Fruit fly (Drosophila melanogaster) S2 (cell line): ENCODE data around the gene Wdr62.

ENCODE experiments used
- CG8478 ChIP-seq: fragments of >200 bp; optimal IDR thresholded peaks from 2 replicates; lab custom pipeline; 2018
- CTCF ChIP-seq, 2 experiments: fragments of >200 bp; optimal IDR thresholded peaks; 2 replicates each; lab custom pipeline; 2018

The Wdr62 gene

DNA sequence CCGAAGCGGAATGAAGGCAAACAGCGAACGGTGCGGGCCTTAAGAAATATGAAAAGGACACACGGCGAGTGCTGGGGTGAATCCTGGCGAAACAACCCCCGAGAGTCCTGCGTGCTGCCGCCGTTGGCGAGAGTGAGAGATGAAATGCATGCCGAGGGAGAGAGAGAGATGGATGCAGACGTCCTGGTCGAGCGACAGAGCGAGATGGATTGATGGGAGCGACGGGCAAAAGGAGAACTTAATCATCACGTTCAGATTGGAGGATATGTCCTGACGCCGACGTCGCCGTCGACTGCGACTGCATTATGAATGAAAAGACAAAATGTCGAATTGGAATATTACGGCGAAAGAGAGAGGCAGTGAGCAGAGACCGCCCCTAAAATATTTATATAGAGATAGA, 70.1 kb downstream of the Wdr62 start:
- peak; percentile 20 to 24 for TF ChIP-seq CTCF (optimal IDR thresholded peaks at IDR 0.05; lab: Kevin White, UChicago)
- TF ChIP-seq CG8478 (lab: Kevin White, UChicago), result no peak

dm6 chr2L:1959420-1959819, 75.0 kb downstream of the Wdr62 start:
- TF ChIP-seq CG8478 (lab: Kevin White, UChicago), result no peak
- no peak for TF ChIP-seq CTCF (optimal IDR thresholded peaks at IDR 0.05; lab: Kevin White, UChicago)

dm6 chr2L:1960056-1960455, 75.6 kb downstream of the Wdr62 start:
- TF ChIP-seq CTCF (optimal IDR thresholded peaks at IDR 0.05; lab: Kevin White, UChicago), result no peak
- TF ChIP-seq CG8478 (lab: Kevin White, UChicago), result no peak

- TF ChIP-seq CG8478 (lab: Kevin White, UChicago) (no peak), CTCF (optimal IDR thresholded peaks at IDR 0.05; lab: Kevin White, UChicago) (no peak)
Observed at dm6 chr2L:1961932-1962496, 77.6 kb downstream of the Wdr62 start.

DNA sequence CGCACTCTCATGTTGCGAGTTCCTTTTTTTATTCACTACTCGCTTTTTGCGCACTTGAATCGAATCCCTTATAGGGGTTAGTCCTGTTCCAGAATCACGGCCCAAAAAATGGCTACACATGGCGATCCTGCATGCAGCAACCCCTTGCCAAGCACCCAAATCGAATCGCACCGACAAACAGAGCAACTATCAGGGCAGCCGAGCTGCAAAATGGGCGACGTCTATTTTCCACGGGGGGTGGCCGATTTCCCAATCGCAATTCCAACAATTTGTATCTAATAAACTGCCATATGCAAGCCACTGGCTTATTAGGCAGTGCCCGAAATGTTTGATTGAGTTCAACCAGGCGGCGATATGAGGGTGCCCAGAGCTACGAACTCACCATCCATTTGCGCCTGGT, 82.9 kb downstream of the Wdr62 start:
- TF ChIP-seq CTCF (optimal IDR thresholded peaks at IDR 0.05; lab: Kevin White, UChicago) (no peak), CG8478 (lab: Kevin White, UChicago) (no peak)

DNA sequence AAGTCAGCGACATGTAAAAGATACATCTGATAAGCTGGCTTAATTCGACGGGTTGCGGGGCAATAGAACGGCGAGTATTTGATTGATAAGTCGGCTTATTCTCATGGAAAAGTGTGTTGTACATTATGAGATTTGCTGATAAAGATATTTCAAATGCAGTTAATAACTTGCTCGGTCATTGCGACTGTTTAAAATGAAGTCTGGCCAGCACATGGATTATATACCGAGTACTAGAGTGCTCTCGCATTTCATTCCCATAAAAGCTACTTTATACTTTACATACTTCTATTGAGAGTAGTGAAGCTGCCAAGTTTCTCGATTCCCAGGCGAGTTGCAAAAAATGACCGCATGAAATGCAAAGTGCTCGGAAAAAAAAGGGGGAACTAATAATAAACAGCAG, 83.4 kb downstream of the Wdr62 start:
- TF ChIP-seq CTCF (optimal IDR thresholded peaks at IDR 0.05; lab: Kevin White, UChicago) (no peak), CG8478 (lab: Kevin White, UChicago) (no peak)

dm6 chr2L:1970312-1970929, 86.0 kb downstream of the Wdr62 start, which contains the start of gene erm:
Gene erm, minus strand, starts transcription at chr2L:1970362.
- TF ChIP-seq CG8478 (lab: Kevin White, UChicago), result peak; percentile 10
- TF ChIP-seq CTCF (optimal IDR thresholded peaks at IDR 0.05; lab: Kevin White, UChicago), result no peak

- peak; percentile 49 for TF ChIP-seq CG8478 (lab: Kevin White, UChicago)
- TF ChIP-seq CTCF (optimal IDR thresholded peaks at IDR 0.05; lab: Kevin White, UChicago), result peak; percentile 27 to 49
Observed at dm6 chr2L:1972450-1973119, 88.2 kb downstream of the Wdr62 start.

dm6 chr2L:1973957-1974356, 89.5 kb downstream of the Wdr62 start, which contains the start of gene Der-1:
Gene Der-1, plus strand, starts transcription at chr2L:1973957.
- peak; percentile 20 to 25 for TF ChIP-seq CTCF (optimal IDR thresholded peaks at IDR 0.05; lab: Kevin White, UChicago)
- no peak for TF ChIP-seq CG8478 (lab: Kevin White, UChicago)

DNA sequence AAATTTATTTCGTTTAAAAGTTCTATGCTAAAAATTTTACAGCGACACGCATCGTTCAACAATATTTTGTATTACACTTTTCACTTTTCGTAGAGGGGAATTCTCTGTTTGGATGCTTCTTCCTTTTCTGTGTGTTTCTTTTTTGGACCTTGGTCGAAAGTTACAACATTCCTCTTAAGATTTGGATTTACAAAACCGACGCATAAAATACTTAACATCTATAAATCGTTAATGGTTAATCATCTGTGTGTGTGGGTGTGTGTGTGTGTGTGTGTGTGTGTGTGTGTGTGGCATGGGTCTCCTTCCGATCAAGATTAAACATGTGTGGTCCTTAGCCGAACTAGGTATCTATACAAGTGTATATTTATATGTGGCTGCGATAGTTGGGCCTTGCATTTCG, 91.1 kb downstream of the Wdr62 start:
- no peak for TF ChIP-seq CTCF (optimal IDR thresholded peaks at IDR 0.05; lab: Kevin White, UChicago)
- no peak for TF ChIP-seq CG8478 (lab: Kevin White, UChicago)

DNA sequence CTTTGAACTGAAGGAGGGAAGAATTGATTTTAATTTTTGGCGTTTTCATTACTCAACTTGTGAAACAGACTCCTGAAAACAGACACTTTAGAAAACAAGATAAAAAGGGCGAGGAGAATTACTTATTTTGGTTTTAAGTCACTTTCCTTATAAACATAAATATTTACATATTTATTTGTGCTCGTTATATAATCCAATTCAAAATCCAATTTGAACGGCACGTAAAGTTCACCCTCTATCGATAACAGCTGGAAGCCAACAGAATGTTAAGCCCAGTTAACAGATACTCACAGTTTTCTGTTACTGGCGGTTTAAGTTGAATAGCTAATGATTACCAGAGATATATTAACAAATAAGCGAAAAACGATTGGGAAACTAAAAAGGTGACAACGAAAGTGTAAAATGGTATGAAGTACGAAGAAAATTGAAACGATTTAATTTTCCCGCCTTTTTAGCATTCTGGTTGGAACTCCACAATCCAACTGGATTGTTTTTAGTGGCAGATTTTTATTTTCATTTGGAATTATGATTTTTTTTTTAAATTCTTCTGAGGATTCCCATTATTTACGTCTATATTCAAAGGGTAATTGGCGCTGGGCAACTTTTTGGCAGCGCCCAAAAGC, 94.9 kb downstream of the Wdr62 start:
- TF ChIP-seq CTCF (optimal IDR thresholded peaks at IDR 0.05; lab: Kevin White, UChicago) (no peak), CG8478 (lab: Kevin White, UChicago) (no peak)

dm6 chr2L:1980708-1981339, 96.4 kb downstream of the Wdr62 start, which contains the start of the genes CG15356 and CG15362:
Gene CG15356, minus strand, starts transcription at chr2L:1980755.
Gene CG15362, plus strand, starts transcription at chr2L:1981176.
- TF ChIP-seq CTCF (optimal IDR thresholded peaks at IDR 0.05; lab: Kevin White, UChicago), result no peak
- no peak for TF ChIP-seq CG8478 (lab: Kevin White, UChicago)

DNA sequence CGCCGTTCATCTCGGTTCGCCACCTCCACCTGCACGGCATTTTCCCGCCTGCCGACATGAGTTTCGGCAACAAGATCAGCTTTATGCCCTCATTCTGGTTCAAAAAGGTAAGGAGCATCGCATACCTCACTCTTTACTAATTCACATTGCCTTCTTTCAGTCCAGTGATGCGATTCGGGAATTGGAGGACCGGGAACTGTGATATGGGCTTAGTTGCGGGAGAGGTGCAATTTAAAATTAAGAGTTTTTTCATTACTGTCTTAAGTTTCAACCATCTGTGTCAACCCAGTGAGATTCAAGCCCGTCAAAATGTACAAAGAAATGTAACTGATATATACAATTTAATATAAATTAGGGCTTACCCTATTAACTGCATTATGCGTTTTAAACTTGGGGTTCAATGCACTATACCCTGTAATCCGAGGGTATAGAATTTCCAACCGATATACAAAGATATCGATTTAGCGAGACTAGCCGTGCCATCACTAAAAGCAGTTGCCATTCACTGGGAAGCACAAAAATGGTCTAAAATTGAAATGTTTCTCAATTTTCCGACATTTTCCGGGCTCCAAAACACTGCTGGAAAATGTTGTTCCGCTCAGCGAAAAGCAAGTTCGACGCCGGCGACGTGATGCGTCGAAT, 97.4 kb downstream of the Wdr62 start, which contains the start of gene CG7289:
CG7289 (plus strand) TSS at position 492 of the 642 bp plus-strand sequence.
- TF ChIP-seq CTCF (optimal IDR thresholded peaks at IDR 0.05; lab: Kevin White, UChicago) (no peak), CG8478 (lab: Kevin White, UChicago) (no peak)
